Worm (Caenorhabditis elegans): ENCODE measurements around the gene R03H10.11.

DNA sequence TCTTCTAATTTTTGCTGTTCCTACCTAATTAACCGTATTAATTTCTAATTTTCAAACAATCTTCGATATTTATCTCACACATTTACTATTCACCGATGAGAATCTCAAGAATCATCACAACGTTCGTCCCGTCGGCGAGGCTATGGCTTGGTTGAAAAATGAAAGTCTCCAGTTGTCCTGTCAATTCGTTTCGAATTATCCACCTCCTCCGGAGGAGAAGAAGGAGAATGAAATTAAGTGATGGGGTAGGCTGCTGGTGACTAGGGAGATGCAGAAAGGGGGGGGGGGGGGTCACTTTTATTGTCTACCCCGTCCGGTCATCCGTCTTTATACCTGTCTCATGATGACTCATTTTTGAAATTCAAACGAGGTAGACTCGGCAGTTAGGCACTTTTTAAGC is 29.6 kb upstream of the R03H10.11 start:
- TF ChIP-seq B0261.1 (tag; optimal IDR thresholded peaks at IDR 0.05) (no peak), ztf-3 (GFP tag; optimal IDR thresholded peaks at IDR 0.05) (no peak), tbp1 (GFP tag; optimal IDR thresholded peaks at IDR 0.05) (no peak), F52B5.7 (tag; optimal IDR thresholded peaks at IDR 0.05) (no peak), madf-10 (tag; optimal IDR thresholded peaks at IDR 0.05) (no peak), sptf-2 (GFP tag; optimal IDR thresholded peaks at IDR 0.05) (no peak), hmg-20 (GFP tag; IDR thresholded peaks at IDR 0.05) (no peak), let-526 (GFP tag; IDR thresholded peaks at IDR 0.05) (no peak), mcd-1 (GFP tag; IDR thresholded peaks at IDR 0.05) (no peak), ama-1 (optimal IDR thresholded peaks at IDR 0.05) (no peak), ama-1 (GFP tag; optimal IDR thresholded peaks at IDR 0.05) (no peak), somi-1 (GFP tag; optimal IDR thresholded peaks at IDR 0.05) (no peak), madf-6 (GFP tag; IDR thresholded peaks at IDR 0.05) (no peak)

All from whole organism, young adult.